Worm (Caenorhabditis elegans) whole organism, L2 larva: ENCODE measurements around the gene C08B6.14.

Source experiments
- aly-2 ChIP-seq: fragments of 150-350 bp; optimal IDR thresholded peaks from 2 replicates; lab custom pipeline; 2014; ENCODE audit warnings: missing biosample characterization, missing genetic modification characterization
- ama-1 ChIP-seq: fragments of 150-350 bp; optimal IDR thresholded peaks from 2 replicates; lab custom pipeline; 2018; ENCODE audit warnings: inconsistent platforms
- nhr-237 ChIP-seq: fragments of 150-350 bp; optimal IDR thresholded peaks from 2 replicates; lab custom pipeline; 2014; ENCODE audit warnings: missing biosample characterization, missing genetic modification characterization

ce11 chrV:10084864-10085263 lies 17.0 kb downstream of the C08B6.14 start, which contains the start of gene R04B5.6:
- TF ChIP-seq nhr-237 (tag; lab: Kevin White, UChicago): no peak
- TF ChIP-seq aly-2 (tag; lab: Kevin White, UChicago): no peak
- TF ChIP-seq ama-1 (lab: Kevin White, UChicago): no peak
